Fruit fly (Drosophila melanogaster) whole organism, embryonic: ENCODE results near the gene jb.
A peak's percentile ranks its signal among the peaks of the same experiment; 100 is the strongest.

Experiments used
- Ada2b ChIP-seq: fragments of 200-800 bp; sonication (Bioruptor generic); IDR thresholded peaks from 2 replicates; pipeline ENCODE4 v1.3.6; 2022; ENCODE audit warnings: missing biosample characterization, missing genetic modification characterization
- Atf6 ChIP-seq: fragments of 200-800 bp; sonication (Bioruptor generic); IDR thresholded peaks from 2 replicates; pipeline ENCODE4 v1.3.6; 2022; ENCODE audit warnings: missing biosample characterization, missing genetic modification characterization
- B-H2 ChIP-seq: fragments of 200-800 bp; sonication (Bioruptor generic); optimal IDR thresholded peaks from 2 replicates; lab custom pipeline; 2018; ENCODE audit warnings: missing biosample characterization, mild to moderate bottlenecking, missing genetic modification characterization
- Bgb ChIP-seq: fragments of 200-800 bp; sonication (Bioruptor generic); IDR thresholded peaks from 2 replicates; pipeline ENCODE4 v1.3.6; 2022; ENCODE audit warnings: missing biosample characterization, missing genetic modification characterization; ENCODE audit not compliant: partially characterized antibody
- CG10147 ChIP-seq: fragments of 200-800 bp; sonication (Bioruptor generic); optimal IDR thresholded peaks from 2 replicates; lab custom pipeline; 2019; ENCODE audit warnings: missing biosample characterization, mild to moderate bottlenecking, missing genetic modification characterization, moderate library complexity
- CG11398 ChIP-seq: fragments of 200-800 bp; sonication (Bioruptor generic); optimal IDR thresholded peaks from 2 replicates; lab custom pipeline; 2016; ENCODE audit warnings: missing biosample characterization, missing genetic modification characterization
- CG13123 ChIP-seq: fragments of 200-800 bp; sonication (Bioruptor generic); optimal IDR thresholded peaks from 2 replicates; lab custom pipeline; 2016; ENCODE audit warnings: missing biosample characterization, missing genetic modification characterization
- CG13296 ChIP-seq: fragments of 200-800 bp; sonication (Bioruptor generic); optimal IDR thresholded peaks from 3 replicates; lab custom pipeline; 2018; ENCODE audit warnings: missing biosample characterization, mild to moderate bottlenecking, missing genetic modification characterization
- CG15269 ChIP-seq: fragments of 200-800 bp; sonication (Bioruptor generic); optimal IDR thresholded peaks from 2 replicates; lab custom pipeline; 2018; ENCODE audit warnings: missing biosample characterization, mild to moderate bottlenecking, missing genetic modification characterization, moderate library complexity
- CG17385 ChIP-seq: fragments of 200-800 bp; sonication (Bioruptor generic); optimal IDR thresholded peaks from 3 replicates; lab custom pipeline; 2018; ENCODE audit warnings: missing biosample characterization, mild to moderate bottlenecking, missing genetic modification characterization
- CG18599 ChIP-seq: fragments of 200-800 bp; sonication (Bioruptor generic); optimal IDR thresholded peaks from 3 replicates; lab custom pipeline; 2017; ENCODE audit warnings: missing biosample characterization, missing genetic modification characterization, mild to moderate bottlenecking, moderate library complexity, missing genetic modification reagents
- CG18619 ChIP-seq: fragments of 200-800 bp; sonication (Bioruptor generic); optimal IDR thresholded peaks from 3 replicates; lab custom pipeline; 2017; ENCODE audit warnings: missing biosample characterization, mild to moderate bottlenecking, missing genetic modification characterization
- CG3281 ChIP-seq: fragments of 200-800 bp; sonication (Bioruptor generic); optimal IDR thresholded peaks from 3 replicates; lab custom pipeline; 2017; ENCODE audit warnings: missing biosample characterization, mild to moderate bottlenecking, missing genetic modification characterization
- CG34376 ChIP-seq: fragments of 200-800 bp; sonication (Bioruptor generic); optimal IDR thresholded peaks from 2 replicates; lab custom pipeline; 2018; ENCODE audit warnings: missing biosample characterization, mild to moderate bottlenecking, missing genetic modification characterization
- CG5953 ChIP-seq: fragments of 200-800 bp; sonication (Bioruptor generic); IDR thresholded peaks from 2 replicates; pipeline ENCODE4 v1.3.6; 2022; ENCODE audit warnings: missing biosample characterization, missing genetic modification characterization
- CG9727 ChIP-seq: fragments of 200-800 bp; sonication (Bioruptor generic); optimal IDR thresholded peaks from 3 replicates; lab custom pipeline; 2017; ENCODE audit warnings: missing biosample characterization, mild to moderate bottlenecking, missing genetic modification characterization
- Chrac-16 ChIP-seq: fragments of 200-800 bp; sonication (Bioruptor generic); optimal IDR thresholded peaks from 3 replicates; lab custom pipeline; 2016; ENCODE audit warnings: missing biosample characterization, missing genetic modification characterization
- Deaf1 ChIP-seq: fragments of 200-800 bp; optimal IDR thresholded peaks from 3 replicates; lab custom pipeline; 2019; ENCODE audit warnings: missing biosample characterization, mild to moderate bottlenecking, missing genetic modification characterization, moderate library complexity
- Dek ChIP-seq: fragments of 200-800 bp; sonication (Bioruptor generic); optimal IDR thresholded peaks from 3 replicates; lab custom pipeline; 2019; ENCODE audit warnings: missing biosample characterization, mild to moderate bottlenecking, missing genetic modification characterization, moderate library complexity
- Ets65A ChIP-seq: fragments of 200-800 bp; sonication (Bioruptor generic); peaks from one replicate; lab custom pipeline; 2016; ENCODE audit warnings: missing biosample characterization, missing genetic modification characterization
- Ets97D ChIP-seq: fragments of 200-800 bp; sonication (Bioruptor generic); optimal IDR thresholded peaks from 3 replicates; lab custom pipeline; 2016; ENCODE audit warnings: missing biosample characterization, missing genetic modification characterization
- Fer3 ChIP-seq: fragments of 200-800 bp; sonication (Bioruptor generic); optimal IDR thresholded peaks from 2 replicates; lab custom pipeline; 2018; ENCODE audit warnings: missing biosample characterization, mild to moderate bottlenecking, missing genetic modification characterization, moderate library complexity
- Hmx ChIP-seq: fragments of 200-800 bp; sonication (Bioruptor generic); optimal IDR thresholded peaks from 2 replicates; lab custom pipeline; 2016; ENCODE audit warnings: missing biosample characterization, missing genetic modification characterization
- Hr51 ChIP-seq, 2 experiments: fragments of 200-800 bp; sonication (Bioruptor generic); optimal IDR thresholded peaks; 2 replicates in 1 of 2; 3 replicates in 1 of 2; lab custom pipeline; 2016 to 2018; ENCODE audit warnings: missing biosample characterization in 2 of 2, missing genetic modification characterization in 2 of 2, mild to moderate bottlenecking in 1 of 2, moderate library complexity in 1 of 2
- Med ChIP-seq: fragments of 200-800 bp; sonication (Bioruptor generic); peaks from one replicate; lab custom pipeline; 2016; ENCODE audit warnings: missing biosample characterization, missing genetic modification characterization, mild to moderate bottlenecking, inconsistent platforms, moderate library complexity
- Meics ChIP-seq: fragments of 200-800 bp; sonication (Bioruptor generic); optimal IDR thresholded peaks from 2 replicates; lab custom pipeline; 2017; ENCODE audit warnings: missing biosample characterization, mild to moderate bottlenecking, missing genetic modification characterization
- Mrtf ChIP-seq: fragments of 200-800 bp; sonication (Bioruptor generic); IDR thresholded peaks from 3 replicates; pipeline ENCODE4 v1.3.6; 2022; ENCODE audit warnings: missing biosample characterization, missing genetic modification characterization
- Myb ChIP-seq: fragments of 200-800 bp; sonication (Bioruptor generic); optimal IDR thresholded peaks from 2 replicates; lab custom pipeline; 2016; ENCODE audit warnings: missing biosample characterization, missing genetic modification characterization
- Nf-YC ChIP-seq: fragments of 200-800 bp; optimal IDR thresholded peaks from 3 replicates; lab custom pipeline; 2019; ENCODE audit warnings: missing biosample characterization, mild to moderate bottlenecking, missing genetic modification characterization, moderate library complexity
- Oli ChIP-seq: fragments of 200-800 bp; sonication (Bioruptor generic); optimal IDR thresholded peaks from 2 replicates; lab custom pipeline; 2018; ENCODE audit warnings: missing biosample characterization, mild to moderate bottlenecking, missing genetic modification characterization, moderate library complexity
- PHDP ChIP-seq: fragments of 200-800 bp; sonication (Bioruptor generic); optimal IDR thresholded peaks from 3 replicates; lab custom pipeline; 2018; ENCODE audit warnings: missing biosample characterization, mild to moderate bottlenecking, missing genetic modification characterization, moderate library complexity
- Rfx ChIP-seq: fragments of 200-800 bp; sonication (Bioruptor generic); IDR thresholded peaks from 2 replicates; pipeline ENCODE4 v1.3.6; 2022; ENCODE audit warnings: missing biosample characterization, missing genetic modification characterization
- Sry-β ChIP-seq: fragments of 200-800 bp; sonication (Bioruptor generic); optimal IDR thresholded peaks from 2 replicates; lab custom pipeline; 2018; ENCODE audit warnings: missing biosample characterization, mild to moderate bottlenecking, missing genetic modification characterization, moderate library complexity
- Xbp1 ChIP-seq: fragments of 200-800 bp; sonication (Bioruptor generic); optimal IDR thresholded peaks from 3 replicates; lab custom pipeline; 2016; ENCODE audit warnings: missing biosample characterization, mild to moderate bottlenecking, missing genetic modification characterization
- YL-1 ChIP-seq: fragments of 200-800 bp; sonication (Bioruptor generic); optimal IDR thresholded peaks from 3 replicates; lab custom pipeline; 2017; ENCODE audit warnings: missing biosample characterization, mild to moderate bottlenecking, missing genetic modification characterization
- abd-A ChIP-seq: fragments of 200-800 bp; sonication (Bioruptor generic); optimal IDR thresholded peaks from 3 replicates; lab custom pipeline; 2019; ENCODE audit warnings: missing biosample characterization, mild to moderate bottlenecking, missing genetic modification characterization, moderate library complexity
- bab2 ChIP-seq: fragments of 200-800 bp; sonication (Bioruptor generic); optimal IDR thresholded peaks from 2 replicates; lab custom pipeline; 2016; ENCODE audit warnings: missing biosample characterization, missing genetic modification characterization
- bowl ChIP-seq: fragments of 200-800 bp; sonication (Bioruptor generic); IDR thresholded peaks from 2 replicates; pipeline ENCODE4 v1.3.6; 2022; ENCODE audit warnings: missing biosample characterization, missing genetic modification characterization
- dysf ChIP-seq: fragments of 200-800 bp; sonication (Bioruptor generic); IDR thresholded peaks from 3 replicates; pipeline ENCODE4 v1.3.6; 2022; ENCODE audit warnings: missing biosample characterization, missing genetic modification characterization
- ems ChIP-seq: fragments of 200-800 bp; sonication (Bioruptor generic); optimal IDR thresholded peaks from 3 replicates; lab custom pipeline; 2016; ENCODE audit warnings: missing biosample characterization, missing genetic modification characterization
- grau ChIP-seq: fragments of 200-800 bp; optimal IDR thresholded peaks from 3 replicates; lab custom pipeline; 2019; ENCODE audit warnings: missing biosample characterization, mild to moderate bottlenecking, missing genetic modification characterization, moderate library complexity
- lab ChIP-seq: fragments of 200-800 bp; sonication (Bioruptor generic); optimal IDR thresholded peaks from 3 replicates; lab custom pipeline; 2017; ENCODE audit warnings: missing biosample characterization, missing genetic modification characterization, mild to moderate bottlenecking, moderate library complexity, missing genetic modification reagents
- lmd ChIP-seq: fragments of 200-800 bp; sonication (Bioruptor generic); IDR thresholded peaks from 2 replicates; pipeline ENCODE4 v1.3.6; 2022; ENCODE audit warnings: missing biosample characterization, missing genetic modification characterization
- mam ChIP-seq: fragments of 200-800 bp; sonication (Bioruptor generic); optimal IDR thresholded peaks from 3 replicates; lab custom pipeline; 2016; ENCODE audit warnings: missing biosample characterization, missing genetic modification characterization
- nmo ChIP-seq: fragments of 200-800 bp; sonication (Bioruptor generic); optimal IDR thresholded peaks from 2 replicates; lab custom pipeline; 2018; ENCODE audit warnings: missing biosample characterization, mild to moderate bottlenecking, missing genetic modification characterization, moderate library complexity
- ro ChIP-seq: fragments of 200-800 bp; sonication (Bioruptor generic); IDR thresholded peaks from 2 replicates; pipeline ENCODE4 v1.3.6; 2022; ENCODE audit warnings: missing biosample characterization, missing genetic modification characterization
- sens ChIP-seq: fragments of 200-800 bp; sonication (Bioruptor generic); peaks from one replicate; lab custom pipeline; 2016; ENCODE audit warnings: missing biosample characterization, missing genetic modification characterization
- tgo ChIP-seq: fragments of 200-800 bp; sonication (Bioruptor generic); IDR thresholded peaks from 3 replicates; pipeline ENCODE4 v1.3.6; 2022; ENCODE audit warnings: missing biosample characterization, missing genetic modification characterization
- tup ChIP-seq: fragments of 200-800 bp; sonication (Bioruptor generic); optimal IDR thresholded peaks from 2 replicates; lab custom pipeline; 2016; ENCODE audit warnings: missing biosample characterization, mild to moderate bottlenecking, missing genetic modification characterization, moderate library complexity
- vfl ChIP-seq: fragments of 200-800 bp; sonication (Bioruptor generic); optimal IDR thresholded peaks from 2 replicates; lab custom pipeline; 2016; ENCODE audit warnings: missing biosample characterization, missing genetic modification characterization
- zfh2 ChIP-seq: fragments of 200-800 bp; sonication (Bioruptor generic); optimal IDR thresholded peaks from 2 replicates; lab custom pipeline; 2016; ENCODE audit warnings: missing biosample characterization, missing genetic modification characterization

Gene jb

dm6 chrX:20434534-20434933 is 43.9 kb upstream of the jb start (continued):
- TF ChIP-seq Hmx (no peak), Myb (GFP tag; lab: Kevin White, UChicago) (peak; percentile 0), CG18619 (no peak), tup (GFP tag; lab: Kevin White, UChicago) (no peak), sens (GFP tag; lab: Kevin White, UChicago) (peak; percentile 58), Fer3 (tag; lab: Kevin White, UChicago) (peak; percentile 22), B-H2 (peak; percentile 12), Ets97D (GFP tag; lab: Kevin White, UChicago) (no peak), Rfx (0 out of 2 replicates have a peak, but pooled peaks have one; percentile 7), YL-1 (no peak), CG17385 (GFP tag; lab: Kevin White, UChicago) (peak; percentile 37), CG10147 (GFP tag; lab: Kevin White, UChicago) (peak; percentile 17), Chrac-16 (no peak), ro (GFP tag; lab: Robert Waterston, UW) (no peak), Hr51 (GFP tag; optimal IDR thresholded peaks at IDR 0.05; lab: Kevin White, UChicago) (peak in 1 of 2 experiments; percentile 51), Sry-β (GFP tag; lab: Kevin White, UChicago) (no peak), Mrtf (GFP tag; lab: Robert Waterston, UW) (no peak), lmd (GFP tag; lab: Robert Waterston, UW) (peak; percentile 45; the same call in 1 of the 2 replicates), CG34376 (peak; percentile 35), CG11398 (GFP tag; lab: Kevin White, UChicago) (no peak), CG5953 (GFP tag; lab: Robert Waterston, UW) (no peak), CG9727 (GFP tag; lab: Kevin White, UChicago) (peak; percentile 20), CG3281 (GFP tag; lab: Kevin White, UChicago) (peak; percentile 50), CG13296 (GFP tag; lab: Kevin White, UChicago) (peak; percentile 45), mam (GFP tag; lab: Kevin White, UChicago) (peak; percentile 38), bab2 (peak; percentile 10), lab (peak; percentile 69), ems (GFP tag; lab: Kevin White, UChicago) (peak; percentile 11), Ets65A (peak; percentile 83), Dek (tag; lab: Kevin White, UChicago) (peak; percentile 45), CG18599 (GFP tag; lab: Kevin White, UChicago) (peak; percentile 77), zfh2 (GFP tag; lab: Kevin White, UChicago) (peak; percentile 22), Meics (GFP tag; lab: Kevin White, UChicago) (peak; percentile 57), CG15269 (tag; lab: Kevin White, UChicago) (peak; percentile 45), bowl (GFP tag; lab: Robert Waterston, UW) (no peak), Deaf1 (tag; lab: Kevin White, UChicago) (peak; percentile 2), Oli (peak; percentile 19), PHDP (tag; lab: Kevin White, UChicago) (peak; percentile 33), Med (GFP tag; lab: Kevin White, UChicago) (peak; percentile 83), CG13123 (no peak), Bgb (GFP tag; lab: Robert Waterston, UW) (no peak), grau (tag; lab: Kevin White, UChicago) (peak; percentile 44), nmo (GFP tag; lab: Kevin White, UChicago) (no peak), Atf6 (GFP tag; lab: Robert Waterston, UW) (peak; percentile 60), tgo (GFP tag; lab: Robert Waterston, UW) (0 out of 3 replicates have a peak, but pooled peaks have one; percentile 35), Xbp1 (peak; percentile 28), abd-A (tag; lab: Kevin White, UChicago) (peak; percentile 53), dysf (GFP tag; lab: Robert Waterston, UW) (peak; percentile 38; the same call in 1 of the 3 replicates), Nf-YC (peak; percentile 7), vfl (GFP tag; lab: Kevin White, UChicago) (no peak), Ada2b (GFP tag; lab: Robert Waterston, UW) (no peak)
